Worm (Caenorhabditis elegans) whole organism, L4 larva: ENCODE measurements around the gene F56A8.9.
A peak's percentile ranks its signal among the peaks of the same experiment; 100 is the strongest.

Experiments used
- F10B5.3 ChIP-seq: sonication (generic microtip); optimal IDR thresholded peaks from 2 replicates; lab custom pipeline; 2016; ENCODE audit warnings: mild to moderate bottlenecking, missing genetic modification characterization, missing compliant biosample characterization
- F37D6.2 ChIP-seq: sonication (generic microtip); optimal IDR thresholded peaks from 2 replicates; lab custom pipeline; 2016; ENCODE audit warnings: mild to moderate bottlenecking, missing genetic modification characterization, missing compliant biosample characterization
- F44E2.7 ChIP-seq: fragments of 200-800 bp; sonication (Bioruptor generic); IDR thresholded peaks from 2 replicates; pipeline ENCODE4 v2.1.2; 2022; ENCODE audit warnings: missing genetic modification characterization, missing compliant biosample characterization
- F49E8.2 ChIP-seq: sonication (generic microtip); optimal IDR thresholded peaks from 2 replicates; lab custom pipeline; 2016; ENCODE audit warnings: missing compliant biosample characterization, mild to moderate bottlenecking, missing genetic modification characterization, borderline replicate concordance
- T26A8.4 ChIP-seq: fragments of 200-800 bp; sonication (Bioruptor generic); IDR thresholded peaks from 2 replicates; pipeline ENCODE4 v1.3.6; 2022; ENCODE audit warnings: missing genetic modification characterization, missing compliant biosample characterization
- Y5F2A.4 ChIP-seq: fragments of 200-800 bp; sonication (Bioruptor generic); optimal IDR thresholded peaks from 2 replicates; lab custom pipeline; 2018; ENCODE audit warnings: mild to moderate bottlenecking, missing genetic modification characterization, missing compliant biosample characterization
- Y75B8A.6 ChIP-seq: fragments of 200-800 bp; sonication (Bioruptor generic); IDR thresholded peaks from 2 replicates; pipeline ENCODE4 v1.3.6; 2022; ENCODE audit warnings: missing genetic modification reagents, missing genetic modification characterization, missing compliant biosample characterization
- ZK337.2 ChIP-seq: fragments of 200-800 bp; sonication (Bioruptor generic); IDR thresholded peaks from 2 replicates; pipeline ENCODE4 v1.3.6; 2022; ENCODE audit warnings: missing genetic modification reagents, missing genetic modification characterization, missing compliant biosample characterization
- ceh-20 ChIP-seq: fragments of 200-800 bp; sonication (Bioruptor generic); IDR thresholded peaks from 2 replicates; pipeline ENCODE4 v1.3.6; 2022; ENCODE audit warnings: missing genetic modification reagents, missing genetic modification characterization, missing compliant biosample characterization
- ceh-82 ChIP-seq: sonication (generic microtip); optimal IDR thresholded peaks from 2 replicates; lab custom pipeline; 2017; ENCODE audit warnings: missing biosample characterization, missing genetic modification characterization
- cey-2 ChIP-seq: sonication (generic microtip); optimal IDR thresholded peaks from 3 replicates; lab custom pipeline; 2017; ENCODE audit warnings: missing genetic modification characterization, mild to moderate bottlenecking, missing compliant biosample characterization, antibody characterized with exemption, borderline replicate concordance; ENCODE audit not compliant: insufficient read depth
- daf-12 ChIP-seq: fragments of 150-350 bp; optimal IDR thresholded peaks from 2 replicates; lab custom pipeline; 2014; ENCODE audit warnings: missing biosample characterization, missing genetic modification reagents, missing genetic modification characterization
- daf-16 ChIP-seq, 3 experiments: sonication (generic microtip); optimal IDR thresholded peaks; 2 replicates each; lab custom pipeline; 2016 to 2017; ENCODE audit warnings: missing genetic modification characterization in 3 of 3, missing genetic modification reagents in 3 of 3, mild to moderate bottlenecking in 2 of 3, missing compliant biosample characterization in 2 of 3, missing biosample characterization in 1 of 3, moderate library complexity in 1 of 3
- daf-8 ChIP-seq: fragments of 200-800 bp; sonication (Bioruptor generic); IDR thresholded peaks from 2 replicates; pipeline ENCODE4 v1.3.6; 2022; ENCODE audit warnings: missing genetic modification characterization, missing compliant biosample characterization
- dmd-8 ChIP-seq: fragments of 200-800 bp; sonication (Bioruptor generic); IDR thresholded peaks from 2 replicates; pipeline ENCODE4 v1.3.6; 2022; ENCODE audit warnings: missing genetic modification characterization, missing compliant biosample characterization
- egl-43 ChIP-seq: fragments of 200-800 bp; sonication (Bioruptor generic); IDR thresholded peaks from 2 replicates; pipeline ENCODE4 v1.3.6; 2022; ENCODE audit warnings: missing genetic modification reagents, missing genetic modification characterization, missing compliant biosample characterization
- fkh-10 ChIP-seq: fragments of 150-350 bp; optimal IDR thresholded peaks from 2 replicates; lab custom pipeline; 2014; ENCODE audit warnings: missing biosample characterization, missing genetic modification reagents, missing genetic modification characterization
- fos-1 ChIP-seq: fragments of 150-350 bp; optimal IDR thresholded peaks from 2 replicates; lab custom pipeline; 2014; ENCODE audit warnings: missing biosample characterization, missing genetic modification characterization
- hif-1 ChIP-seq, 2 experiments: sonication (generic microtip); optimal IDR thresholded peaks; 2 replicates each; lab custom pipeline; 2016 to 2017; ENCODE audit warnings: missing compliant biosample characterization in 2 of 2, missing genetic modification characterization in 2 of 2, missing genetic modification reagents in 2 of 2, missing genotype in 2 of 2, mild to moderate bottlenecking in 1 of 2
- hlh-30 ChIP-seq: sonication (generic microtip); optimal IDR thresholded peaks from 2 replicates; lab custom pipeline; 2017; ENCODE audit warnings: antibody characterized with exemption, mild to moderate bottlenecking, missing genetic modification characterization, missing compliant biosample characterization; ENCODE audit not compliant: insufficient read depth
- lin-13 ChIP-seq: fragments of 150-350 bp; optimal IDR thresholded peaks from 2 replicates; lab custom pipeline; 2014; ENCODE audit warnings: missing biosample characterization, missing genetic modification reagents, missing genetic modification characterization
- lin-29 ChIP-seq: fragments of 200-800 bp; sonication (Bioruptor generic); IDR thresholded peaks from 2 replicates; pipeline ENCODE4 v1.3.6; 2022; ENCODE audit warnings: missing genetic modification reagents, missing genetic modification characterization, missing compliant biosample characterization
- lin-39 ChIP-seq: fragments of 150-350 bp; optimal IDR thresholded peaks from 2 replicates; lab custom pipeline; 2014; ENCODE audit warnings: missing biosample characterization, missing genetic modification reagents, missing genetic modification characterization
- lsy-2 ChIP-seq, 2 experiments: fragments of 150-350 bp in 1 of 2; sonication (generic microtip) in 1 of 2; optimal IDR thresholded peaks; 2 replicates each; lab custom pipeline; 2014 to 2017; ENCODE audit warnings: missing biosample characterization in 2 of 2, missing genetic modification characterization in 2 of 2
- mdt-29 ChIP-seq: fragments of 200-800 bp; sonication (Bioruptor generic); IDR thresholded peaks from 2 replicates; pipeline ENCODE4 v1.3.6; 2022; ENCODE audit warnings: missing genetic modification reagents, missing genetic modification characterization, missing compliant biosample characterization
- mes-2 ChIP-seq: sonication (generic microtip); optimal IDR thresholded peaks from 2 replicates; lab custom pipeline; 2016; ENCODE audit warnings: missing genotype, mild to moderate bottlenecking, missing genetic modification characterization, missing compliant biosample characterization; ENCODE audit not compliant: poor library complexity, severe bottlenecking
- mxl-3 ChIP-seq: fragments of 200-800 bp; sonication (Bioruptor generic); optimal IDR thresholded peaks from 2 replicates; lab custom pipeline; 2018; ENCODE audit warnings: mild to moderate bottlenecking, missing genetic modification characterization, missing compliant biosample characterization
- nhr-102 ChIP-seq: sonication (generic microtip); optimal IDR thresholded peaks from 2 replicates; lab custom pipeline; 2016; ENCODE audit warnings: mild to moderate bottlenecking, missing genetic modification characterization, moderate library complexity, missing compliant biosample characterization
- nhr-41 ChIP-seq: fragments of 200-800 bp; sonication (Bioruptor generic); IDR thresholded peaks from 2 replicates; pipeline ENCODE4 v1.3.6; 2022; ENCODE audit warnings: missing genetic modification reagents, missing genetic modification characterization, missing compliant biosample characterization
- nhr-42 ChIP-seq: fragments of 200-800 bp; sonication (Bioruptor generic); IDR thresholded peaks from 2 replicates; pipeline ENCODE4 v1.3.6; 2022; ENCODE audit warnings: missing genetic modification characterization, missing compliant biosample characterization
- nhr-48 ChIP-seq: sonication (generic microtip); optimal IDR thresholded peaks from 2 replicates; lab custom pipeline; 2016; ENCODE audit warnings: mild to moderate bottlenecking, missing genetic modification characterization, missing compliant biosample characterization
- nhr-76 ChIP-seq: fragments of 150-350 bp; optimal IDR thresholded peaks from 2 replicates; lab custom pipeline; 2014; ENCODE audit warnings: missing biosample characterization, missing genetic modification characterization
- nhr-77 ChIP-seq: fragments of 150-350 bp; optimal IDR thresholded peaks from 2 replicates; lab custom pipeline; 2014; ENCODE audit warnings: missing biosample characterization, missing genetic modification characterization
- pha-4 ChIP-seq, 2 experiments: fragments of 150-350 bp in 1 of 2; fragments of 200-800 bp in 1 of 2; sonication (Bioruptor generic) in 1 of 2; IDR thresholded peaks in 1 of 2; optimal IDR thresholded peaks in 1 of 2; 2 replicates each; pipeline versions ENCODE4 v1.3.6 to Lab custom; 2014 to 2022; ENCODE audit warnings: missing genetic modification characterization in 2 of 2, missing genetic modification reagents in 2 of 2, missing biosample characterization in 1 of 2, missing compliant biosample characterization in 1 of 2
- pqm-1 ChIP-seq: sonication (generic microtip); optimal IDR thresholded peaks from 2 replicates; lab custom pipeline; 2017; ENCODE audit warnings: missing biosample characterization, missing genetic modification characterization
- rbr-2 ChIP-seq: sonication (generic microtip); optimal IDR thresholded peaks from 2 replicates; lab custom pipeline; 2016; ENCODE audit warnings: missing genotype, missing genetic modification characterization, missing compliant biosample characterization
- sdz-12 ChIP-seq: fragments of 200-800 bp; sonication (Bioruptor generic); optimal IDR thresholded peaks from 2 replicates; lab custom pipeline; 2018; ENCODE audit warnings: mild to moderate bottlenecking, missing genetic modification characterization, missing compliant biosample characterization
- set-16 ChIP-seq: fragments of 200-800 bp; sonication (Bioruptor generic); IDR thresholded peaks from 2 replicates; pipeline ENCODE4 v1.3.6; 2022; ENCODE audit warnings: missing genetic modification reagents, missing genetic modification characterization, missing compliant biosample characterization
- tag-97 ChIP-seq: fragments of 200-800 bp; sonication (Bioruptor generic); IDR thresholded peaks from 2 replicates; pipeline ENCODE4 v1.3.6; 2022; ENCODE audit warnings: missing genetic modification characterization, missing compliant biosample characterization
- tra-1 ChIP-seq: fragments of 200-800 bp; sonication (Bioruptor generic); IDR thresholded peaks from 2 replicates; pipeline ENCODE4 v1.3.6; 2022; ENCODE audit warnings: missing genetic modification reagents, missing genetic modification characterization, missing compliant biosample characterization
- unc-39 ChIP-seq: sonication (generic microtip); optimal IDR thresholded peaks from 2 replicates; lab custom pipeline; 2017; ENCODE audit warnings: missing biosample characterization, missing genetic modification characterization
- vab-7 ChIP-seq: fragments of 200-800 bp; sonication (Bioruptor generic); IDR thresholded peaks from 2 replicates; pipeline ENCODE4 v1.3.6; 2022; ENCODE audit warnings: missing genetic modification reagents, missing genetic modification characterization, missing compliant biosample characterization
- zag-1 ChIP-seq: fragments of 150-350 bp; optimal IDR thresholded peaks from 2 replicates; lab custom pipeline; 2014; ENCODE audit warnings: missing biosample characterization, missing genetic modification characterization
- zfp-2 ChIP-seq: sonication (generic microtip); optimal IDR thresholded peaks from 2 replicates; lab custom pipeline; 2016; ENCODE audit warnings: mild to moderate bottlenecking, missing genetic modification characterization, missing compliant biosample characterization
- zfp-3 ChIP-seq: fragments of 200-800 bp; sonication (Bioruptor generic); conservative IDR thresholded peaks from 2 replicates; pipeline ENCODE4 v1.3.6; 2022; ENCODE audit warnings: missing genetic modification reagents, missing genetic modification characterization, missing compliant biosample characterization
- zip-2 ChIP-seq: fragments of 150-350 bp; optimal IDR thresholded peaks from 2 replicates; lab custom pipeline; 2014; ENCODE audit warnings: missing biosample characterization, missing genetic modification characterization
- ztf-11 ChIP-seq: fragments of 150-350 bp; optimal IDR thresholded peaks from 2 replicates; lab custom pipeline; 2014; ENCODE audit warnings: missing biosample characterization, missing genetic modification characterization

Gene F56A8.9

ce11 chrIII:13272227-13272626 is 17.8 kb downstream of the F56A8.9 start:
- peak; percentile 17 for TF ChIP-seq hlh-30
- no peak for TF ChIP-seq zfp-2 (tag; lab: Kevin White, UChicago)

ce11 chrIII:13272788-13273187 is 18.3 kb downstream of the F56A8.9 start:
- TF ChIP-seq T26A8.4 (GFP tag; lab: Robert Waterston, UW) (no peak), nhr-41 (GFP tag; lab: Robert Waterston, UW) (no peak), Y75B8A.6 (no peak), lin-39 (tag; lab: Kevin White, UChicago) (no peak), ceh-20 (no peak)

ce11 chrIII:13275784-13276183 is 21.3 kb downstream of the F56A8.9 start:
- TF ChIP-seq mxl-3 (GFP tag; lab: Kevin White, UChicago) = no peak
- no peak for TF ChIP-seq F10B5.3 (tag; lab: Kevin White, UChicago)
- TF ChIP-seq lin-13 (GFP tag; lab: Kevin White, UChicago) = no peak
- TF ChIP-seq tra-1 (GFP tag; lab: Robert Waterston, UW) = no peak
- TF ChIP-seq hif-1 (tag; optimal IDR thresholded peaks at IDR 0.05; lab: Kevin White, UChicago) = peak in 1 of 2 experiments; percentile 60
- no peak for TF ChIP-seq lin-29 (GFP tag; lab: Robert Waterston, UW)
- peak; percentile 56 for TF ChIP-seq zag-1 (tag; lab: Kevin White, UChicago)
- TF ChIP-seq pha-4 (GFP tag; IDR thresholded peaks at IDR 0.05; lab: Robert Waterston, UW) = no peak
- no peak for TF ChIP-seq pha-4 (tag; optimal IDR thresholded peaks at IDR 0.05; lab: Kevin White, UChicago)
- 0 out of 2 replicates have a peak, but pooled peaks have one; percentile 44 for TF ChIP-seq ZK337.2 (GFP tag; lab: Robert Waterston, UW)
- TF ChIP-seq tag-97 (GFP tag; lab: Robert Waterston, UW) = no peak
- peak; percentile 83 for TF ChIP-seq rbr-2 (tag; lab: Kevin White, UChicago)
- TF ChIP-seq F37D6.2 (tag; lab: Kevin White, UChicago) = peak; percentile 62
- peak; percentile 41 for TF ChIP-seq mes-2 (tag; lab: Kevin White, UChicago)
- no peak for TF ChIP-seq ceh-82 (tag; lab: Kevin White, UChicago)
- no peak for TF ChIP-seq dmd-8
- no peak for TF ChIP-seq Y5F2A.4 (GFP tag; lab: Kevin White, UChicago)
- TF ChIP-seq ztf-11 (tag; lab: Kevin White, UChicago) = no peak
- no peak for TF ChIP-seq pqm-1
- TF ChIP-seq lsy-2 (tag; optimal IDR thresholded peaks at IDR 0.05; lab: Kevin White, UChicago) = peak; percentile 21 to 80
- TF ChIP-seq F49E8.2 = no peak
- TF ChIP-seq nhr-48 (tag; lab: Kevin White, UChicago) = no peak
- no peak for TF ChIP-seq nhr-42 (GFP tag; lab: Robert Waterston, UW)
- TF ChIP-seq egl-43 (GFP tag; lab: Robert Waterston, UW) = peak; percentile 85; the same call in 1 of the 2 replicates
- peak; percentile 80 for TF ChIP-seq set-16
- no peak for TF ChIP-seq cey-2 (tag; lab: Kevin White, UChicago)
- TF ChIP-seq unc-39 = no peak
- no peak for TF ChIP-seq F44E2.7 (GFP tag; lab: Robert Waterston, UW)
- no peak for TF ChIP-seq vab-7 (GFP tag; lab: Robert Waterston, UW)
- no peak for TF ChIP-seq zip-2 (tag; lab: Kevin White, UChicago)
- TF ChIP-seq sdz-12 (GFP tag; lab: Kevin White, UChicago) = peak; percentile 15
- TF ChIP-seq lin-39 (tag; lab: Kevin White, UChicago) = peak; percentile 39
- TF ChIP-seq daf-12 = no peak
- TF ChIP-seq zfp-3 = no peak
- no peak for TF ChIP-seq daf-16 (GFP tag; optimal IDR thresholded peaks at IDR 0.05; lab: Kevin White, UChicago)
- peak; percentile 27 for TF ChIP-seq daf-16 (tag; optimal IDR thresholded peaks at IDR 0.05; lab: Kevin White, UChicago)
- no peak for TF ChIP-seq fos-1 (tag; lab: Kevin White, UChicago)
- no peak for TF ChIP-seq nhr-77 (tag; lab: Kevin White, UChicago)
- TF ChIP-seq fkh-10 (GFP tag; lab: Kevin White, UChicago) = peak; percentile 41
- TF ChIP-seq nhr-102 = no peak
- TF ChIP-seq nhr-76 (tag; lab: Kevin White, UChicago) = no peak
- TF ChIP-seq daf-8 = no peak
- TF ChIP-seq mdt-29 = no peak
